Worm (Caenorhabditis elegans) whole organism, mixed stage, embryonic: ENCODE measurements around the gene C15B12.3.

Experiments
- blmp-1 ChIP-seq: fragments of 150-350 bp; optimal IDR thresholded peaks from 2 replicates; lab custom pipeline; 2014; ENCODE audit warnings: missing biosample characterization, missing genetic modification characterization
- ceh-39 ChIP-seq: fragments of 150-350 bp; optimal IDR thresholded peaks from 2 replicates; lab custom pipeline; 2014; ENCODE audit warnings: missing biosample characterization, missing genetic modification characterization
- ces-1 ChIP-seq: fragments of 150-350 bp; optimal IDR thresholded peaks from 2 replicates; lab custom pipeline; 2014; ENCODE audit warnings: missing biosample characterization, missing genetic modification reagents, missing genetic modification characterization
- cnd-1 ChIP-seq: fragments of 200-800 bp; sonication (Bioruptor generic); optimal IDR thresholded peaks from 2 replicates; lab custom pipeline; 2018; ENCODE audit warnings: mild to moderate bottlenecking, missing genetic modification characterization, missing compliant biosample characterization
- elt-3 ChIP-seq: fragments of 150-350 bp; optimal IDR thresholded peaks from 2 replicates; lab custom pipeline; 2014; ENCODE audit warnings: missing biosample characterization, missing genetic modification characterization
- flh-1 ChIP-seq: fragments of 200-800 bp; sonication (Bioruptor generic); optimal IDR thresholded peaks from 2 replicates; lab custom pipeline; 2018; ENCODE audit warnings: mild to moderate bottlenecking, missing genetic modification characterization, moderate library complexity, missing compliant biosample characterization
- ham-2 ChIP-seq: fragments of 200-800 bp; sonication (Bioruptor generic); optimal IDR thresholded peaks from 2 replicates; lab custom pipeline; 2018; ENCODE audit warnings: mild to moderate bottlenecking, missing genetic modification characterization, missing compliant biosample characterization
- lin-13 ChIP-seq: fragments of 150-350 bp; optimal IDR thresholded peaks from 2 replicates; lab custom pipeline; 2014; ENCODE audit warnings: missing biosample characterization, missing genetic modification characterization
- lin-32 ChIP-seq: fragments of 200-800 bp; sonication (Bioruptor generic); optimal IDR thresholded peaks from 2 replicates; lab custom pipeline; 2018; ENCODE audit warnings: mild to moderate bottlenecking, missing genetic modification characterization, missing compliant biosample characterization
- mls-2 ChIP-seq: sonication (generic microtip); optimal IDR thresholded peaks from 2 replicates; lab custom pipeline; 2016; ENCODE audit warnings: mild to moderate bottlenecking, missing genetic modification characterization, moderate library complexity, missing compliant biosample characterization
- nhr-28 ChIP-seq: fragments of 150-350 bp; optimal IDR thresholded peaks from 2 replicates; lab custom pipeline; 2014; ENCODE audit warnings: missing biosample characterization, missing genetic modification characterization
- nhr-76 ChIP-seq: sonication (generic microtip); optimal IDR thresholded peaks from 2 replicates; lab custom pipeline; 2017; ENCODE audit warnings: missing biosample characterization, missing genetic modification characterization
- pha-4 ChIP-seq: fragments of 150-350 bp; optimal IDR thresholded peaks from 2 replicates; lab custom pipeline; 2018; ENCODE audit warnings: missing biosample characterization, missing genetic modification reagents, missing genetic modification characterization
- sem-2 ChIP-seq: fragments of 200-800 bp; sonication (Bioruptor generic); optimal IDR thresholded peaks from 2 replicates; lab custom pipeline; 2018; ENCODE audit warnings: mild to moderate bottlenecking, missing genetic modification characterization, missing compliant biosample characterization
- snpc-4 ChIP-seq: fragments of 150-350 bp; optimal IDR thresholded peaks from 2 replicates; lab custom pipeline; 2014; ENCODE audit warnings: missing biosample characterization, missing genetic modification characterization
- sptf-1 ChIP-seq: sonication (generic microtip); optimal IDR thresholded peaks from 2 replicates; lab custom pipeline; 2017; ENCODE audit warnings: mild to moderate bottlenecking, missing genetic modification characterization, moderate library complexity, missing compliant biosample characterization
- unc-39 ChIP-seq: fragments of 150-350 bp; optimal IDR thresholded peaks from 2 replicates; lab custom pipeline; 2014; ENCODE audit warnings: missing biosample characterization, missing genetic modification characterization
- unc-62 ChIP-seq: fragments of 150-350 bp; optimal IDR thresholded peaks from 2 replicates; lab custom pipeline; 2014; ENCODE audit warnings: missing biosample characterization, missing genetic modification reagents, missing genetic modification characterization

C15B12.3 gene

DNA sequence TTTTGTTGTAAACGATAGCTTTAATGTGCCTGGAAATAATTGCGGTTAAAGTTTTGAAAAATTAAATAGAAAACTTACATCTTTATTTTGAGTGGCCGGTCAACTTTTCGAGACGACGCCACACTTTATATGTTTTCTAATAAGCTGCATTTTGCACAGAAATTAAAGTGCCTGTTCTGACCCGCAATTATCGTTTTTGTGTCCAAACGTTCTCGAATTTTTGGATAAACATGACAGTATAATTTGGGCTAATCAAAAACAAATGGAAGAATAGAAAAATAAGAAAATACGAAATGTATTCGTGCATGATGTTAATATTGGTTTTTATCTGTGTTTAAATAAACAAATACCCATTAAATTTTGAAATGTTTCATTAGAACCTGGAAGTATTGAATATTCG is 46.7 kb downstream of the C15B12.3 start, which contains the start of gene K10C2.12:
Gene K10C2.12, minus strand, starts transcription at position 101 of the 400 bp plus-strand sequence.
- no peak for TF ChIP-seq ham-2 (GFP tag; lab: Kevin White, UChicago)
- no peak for TF ChIP-seq pha-4 (tag; lab: Kevin White, UChicago)
- no peak for TF ChIP-seq lin-32 (GFP tag; lab: Kevin White, UChicago)
- TF ChIP-seq sem-2 (GFP tag; lab: Kevin White, UChicago), result no peak
- TF ChIP-seq mls-2 (tag; lab: Kevin White, UChicago), result no peak
- no peak for TF ChIP-seq sptf-1 (tag; lab: Kevin White, UChicago)
- no peak for TF ChIP-seq blmp-1
- no peak for TF ChIP-seq snpc-4 (tag; lab: Kevin White, UChicago)
- TF ChIP-seq ceh-39, result no peak
- no peak for TF ChIP-seq cnd-1 (tag; lab: Kevin White, UChicago)
- no peak for TF ChIP-seq flh-1
- no peak for TF ChIP-seq unc-62 (GFP tag; lab: Kevin White, UChicago)
- no peak for TF ChIP-seq nhr-76
- TF ChIP-seq elt-3, result no peak
- no peak for TF ChIP-seq ces-1 (GFP tag; lab: Kevin White, UChicago)
- TF ChIP-seq nhr-28 (tag; lab: Kevin White, UChicago), result no peak

DNA sequence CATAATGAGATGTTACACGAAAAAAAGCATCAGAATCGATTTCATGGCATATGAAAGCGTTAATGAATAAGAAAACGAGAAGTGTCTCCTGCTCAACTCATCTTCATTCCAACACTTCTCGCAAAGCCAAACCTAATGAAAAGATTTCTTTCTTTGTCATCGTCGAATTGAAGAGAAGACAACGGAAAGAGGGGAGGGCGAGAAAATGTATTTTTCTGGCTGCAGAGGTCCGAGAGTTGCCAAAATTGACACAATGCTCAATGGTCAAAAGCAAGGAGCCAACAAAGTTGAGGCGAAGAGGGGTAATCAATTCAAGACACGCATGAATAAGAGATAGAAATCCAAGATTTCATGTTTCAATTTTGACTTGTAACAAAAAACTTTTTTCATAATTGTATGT is 48.2 kb downstream of the C15B12.3 start:
- TF ChIP-seq ces-1 (GFP tag; lab: Kevin White, UChicago), result peak; percentile 71
- no peak for TF ChIP-seq unc-39 (tag; lab: Kevin White, UChicago)
- no peak for TF ChIP-seq lin-13 (tag; lab: Kevin White, UChicago)
